Worm (Caenorhabditis elegans): ENCODE measurements around the gene fem-1.

- TF ChIP-seq nhr-2 (tag; optimal IDR thresholded peaks at IDR 0.05) (no peak), mep-1 (tag; optimal IDR thresholded peaks at IDR 0.05) (no peak), nhr-12 (tag; optimal IDR thresholded peaks at IDR 0.05) (no peak), ces-1 (GFP tag; optimal IDR thresholded peaks at IDR 0.05) (no peak), unc-62 (GFP tag; optimal IDR thresholded peaks at IDR 0.05) (no peak), elt-3 (tag; optimal IDR thresholded peaks at IDR 0.05) (no peak), unc-39 (tag; optimal IDR thresholded peaks at IDR 0.05) (no peak), lin-13 (tag; optimal IDR thresholded peaks at IDR 0.05) (no peak)
Observed at ce11 chrIV:5582760-5583159, 45.0 kb upstream of the fem-1 start.
